Fruit fly (Drosophila melanogaster): ENCODE results near the gene osa.

osa gene

dm6 chr3R:17703691-17704537 lies 14.2 kb downstream of the osa start (continued):
- TF ChIP-seq Met (GFP tag; optimal IDR thresholded peaks at IDR 0.05) (peak; percentile 100), spab (GFP tag; optimal IDR thresholded peaks at IDR 0.05) (peak; percentile 100), Sox15 (GFP tag; optimal IDR thresholded peaks at IDR 0.05) (peak; percentile 100), CG8119 (GFP tag; IDR thresholded peaks at IDR 0.05) (peak; percentile 100), salr (GFP tag; optimal IDR thresholded peaks at IDR 0.05) (peak; percentile 100), CG9139 (GFP tag; optimal IDR thresholded peaks at IDR 0.05) (peak; percentile 99), svp (GFP tag) (peak; percentile 100), CG7368 (GFP tag; optimal IDR thresholded peaks at IDR 0.05) (peak; percentile 100), pdm3 (GFP tag; optimal IDR thresholded peaks at IDR 0.05) (peak; percentile 100), CG6808 (GFP tag; optimal IDR thresholded peaks at IDR 0.05) (peak; percentile 99), Lpt (GFP tag; optimal IDR thresholded peaks at IDR 0.05) (peak; percentile 100), topi (GFP tag; optimal IDR thresholded peaks at IDR 0.05) (peak; percentile 100), CG6854 (GFP tag; optimal IDR thresholded peaks at IDR 0.05) (peak; percentile 99), Eip93F (GFP tag; optimal IDR thresholded peaks at IDR 0.05) (peak; percentile 100), cyc (GFP tag; optimal IDR thresholded peaks at IDR 0.05) (peak; percentile 100), CG6276 (GFP tag; optimal IDR thresholded peaks at IDR 0.05) (peak; percentile 100)

dm6 chr3R:17703024-17703690 lies 15.0 kb downstream of the osa start:
- TF ChIP-seq fkh (GFP tag; optimal IDR thresholded peaks at IDR 0.05) (no peak), Ets96B (tag; optimal IDR thresholded peaks at IDR 0.05) (peak; percentile 93), CG34406 (GFP tag; optimal IDR thresholded peaks at IDR 0.05) (peak; percentile 94), fd59A (GFP tag; optimal IDR thresholded peaks at IDR 0.05) (peak; percentile 91), ss (GFP tag; optimal IDR thresholded peaks at IDR 0.05) (peak; percentile 86 to 91), CG11762 (GFP tag; optimal IDR thresholded peaks at IDR 0.05; ENCODE audit: insufficient read depth) (peak; percentile 97), OdsH (GFP tag; optimal IDR thresholded peaks at IDR 0.05) (peak; percentile 98), topi (GFP tag; optimal IDR thresholded peaks at IDR 0.05) (peak; percentile 96), CG3032 (tag; optimal IDR thresholded peaks at IDR 0.05) (peak; percentile 90), CG8632 (GFP tag; optimal IDR thresholded peaks at IDR 0.05) (peak; percentile 94), fd85E (GFP tag; optimal IDR thresholded peaks at IDR 0.05) (peak; percentile 79), Eip75B (GFP tag; optimal IDR thresholded peaks at IDR 0.05) (peak; percentile 97), lz (GFP tag; optimal IDR thresholded peaks at IDR 0.05) (peak; percentile 95), Eip78C (GFP tag) (peak; percentile 99), CG16779 (tag; optimal IDR thresholded peaks at IDR 0.05) (peak; percentile 89), Hr4 (GFP tag; optimal IDR thresholded peaks at IDR 0.05) (peak; percentile 98), CG10669 (GFP tag; optimal IDR thresholded peaks at IDR 0.05) (peak; percentile 96), vri (GFP tag; optimal IDR thresholded peaks at IDR 0.05) (peak; percentile 67), CG6792 (GFP tag; optimal IDR thresholded peaks at IDR 0.05) (peak; percentile 95), CG31627 (GFP tag; optimal IDR thresholded peaks at IDR 0.05) (peak; percentile 96), CG1621 (tag; optimal IDR thresholded peaks at IDR 0.05) (peak; percentile 78), dac (GFP tag; optimal IDR thresholded peaks at IDR 0.05) (peak; percentile 83), Lpt (GFP tag; optimal IDR thresholded peaks at IDR 0.05) (peak; percentile 90), CG15336 (GFP tag; IDR thresholded peaks at IDR 0.05) (peak; percentile 97), Blimp-1 (GFP tag; optimal IDR thresholded peaks at IDR 0.05) (peak; percentile 78), CG6808 (GFP tag; optimal IDR thresholded peaks at IDR 0.05) (peak; percentile 94), Hr38 (GFP tag; optimal IDR thresholded peaks at IDR 0.05) (peak; percentile 40), Sox102F (GFP tag; optimal IDR thresholded peaks at IDR 0.05) (peak; percentile 93), Eip93F (GFP tag; optimal IDR thresholded peaks at IDR 0.05) (peak; percentile 26), Ets21C (GFP tag; optimal IDR thresholded peaks at IDR 0.05) (peak; percentile 91), svp (GFP tag) (peak; percentile 96), Hr39 (GFP tag; optimal IDR thresholded peaks at IDR 0.05) (peak; percentile 96), CG10631 (GFP tag; optimal IDR thresholded peaks at IDR 0.05) (peak; percentile 96), spab (GFP tag; optimal IDR thresholded peaks at IDR 0.05) (peak; percentile 94), CG4318 (GFP tag; optimal IDR thresholded peaks at IDR 0.05) (peak; percentile 94), CG8319 (GFP tag; optimal IDR thresholded peaks at IDR 0.05) (peak; percentile 93), CG6276 (GFP tag; optimal IDR thresholded peaks at IDR 0.05) (peak; percentile 97), CG6854 (GFP tag; optimal IDR thresholded peaks at IDR 0.05) (peak; percentile 22)
